Worm (Caenorhabditis elegans) whole organism, L4 larva: ENCODE data around the gene Y39B6A.5.

Source experiments
- F10B5.3 ChIP-seq: sonication (generic microtip); optimal IDR thresholded peaks from 2 replicates; lab custom pipeline; 2016; ENCODE audit warnings: mild to moderate bottlenecking, missing genetic modification characterization, missing compliant biosample characterization
- F26F4.8 ChIP-seq: fragments of 200-800 bp; sonication (Bioruptor generic); conservative IDR thresholded peaks from 2 replicates; pipeline ENCODE4 v1.3.6; 2022; ENCODE audit warnings: missing genetic modification characterization, missing compliant biosample characterization
- F37D6.2 ChIP-seq: sonication (generic microtip); optimal IDR thresholded peaks from 2 replicates; lab custom pipeline; 2016; ENCODE audit warnings: mild to moderate bottlenecking, missing genetic modification characterization, missing compliant biosample characterization
- T26A8.4 ChIP-seq: fragments of 200-800 bp; sonication (Bioruptor generic); IDR thresholded peaks from 2 replicates; pipeline ENCODE4 v1.3.6; 2022; ENCODE audit warnings: missing genetic modification characterization, missing compliant biosample characterization
- Y105C5A.15 ChIP-seq: fragments of 200-800 bp; sonication (Bioruptor generic); IDR thresholded peaks from 2 replicates; pipeline ENCODE4 v1.3.6; 2022; ENCODE audit warnings: missing genetic modification characterization, missing compliant biosample characterization
- Y48G9A.11 ChIP-seq: fragments of 200-800 bp; sonication (Bioruptor generic); IDR thresholded peaks from 2 replicates; pipeline ENCODE4 v1.3.6; 2022; ENCODE audit warnings: missing genetic modification reagents, missing genetic modification characterization, missing compliant biosample characterization
- aly-2 ChIP-seq: sonication (generic microtip); optimal IDR thresholded peaks from 2 replicates; lab custom pipeline; 2018; ENCODE audit warnings: missing biosample characterization, missing genetic modification characterization
- arid-1 ChIP-seq: fragments of 200-800 bp; sonication (Bioruptor generic); conservative IDR thresholded peaks from 2 replicates; pipeline ENCODE4 v1.3.6; 2022; ENCODE audit warnings: missing genetic modification reagents, missing genetic modification characterization, missing compliant biosample characterization
- ceh-20 ChIP-seq: fragments of 200-800 bp; sonication (Bioruptor generic); IDR thresholded peaks from 2 replicates; pipeline ENCODE4 v1.3.6; 2022; ENCODE audit warnings: missing genetic modification reagents, missing genetic modification characterization, missing compliant biosample characterization
- ceh-32 ChIP-seq: sonication (generic microtip); optimal IDR thresholded peaks from 2 replicates; lab custom pipeline; 2016; ENCODE audit warnings: mild to moderate bottlenecking, missing genetic modification characterization, missing compliant biosample characterization; ENCODE audit not compliant: poor library complexity
- ceh-44 ChIP-seq: fragments of 200-800 bp; sonication (Bioruptor generic); IDR thresholded peaks from 2 replicates; pipeline ENCODE4 v1.3.6; 2022; ENCODE audit warnings: missing genetic modification reagents, missing genetic modification characterization, missing compliant biosample characterization
- ceh-62 ChIP-seq: sonication (generic microtip); optimal IDR thresholded peaks from 2 replicates; lab custom pipeline; 2017; ENCODE audit warnings: missing biosample characterization, missing genetic modification characterization
- ceh-82 ChIP-seq: sonication (generic microtip); optimal IDR thresholded peaks from 2 replicates; lab custom pipeline; 2017; ENCODE audit warnings: missing biosample characterization, missing genetic modification characterization
- ces-1 ChIP-seq: fragments of 150-350 bp; sonication (generic microtip); optimal IDR thresholded peaks from 4 replicates; lab custom pipeline; 2014; ENCODE audit warnings: missing biosample characterization, missing genetic modification reagents, missing genetic modification characterization
- daf-19 ChIP-seq: fragments of 200-800 bp; sonication (Bioruptor generic); conservative IDR thresholded peaks from 2 replicates; pipeline ENCODE4 v1.3.6; 2022; ENCODE audit warnings: missing genetic modification characterization, missing compliant biosample characterization
- dmd-6 ChIP-seq: fragments of 200-800 bp; sonication (Bioruptor generic); IDR thresholded peaks from 2 replicates; pipeline ENCODE4 v1.3.6; 2022; ENCODE audit warnings: missing genetic modification reagents, missing genetic modification characterization, missing compliant biosample characterization
- dmd-8 ChIP-seq: fragments of 200-800 bp; sonication (Bioruptor generic); IDR thresholded peaks from 2 replicates; pipeline ENCODE4 v1.3.6; 2022; ENCODE audit warnings: missing genetic modification characterization, missing compliant biosample characterization
- dve-1 ChIP-seq: sonication (generic microtip); optimal IDR thresholded peaks from 2 replicates; lab custom pipeline; 2017; ENCODE audit warnings: antibody characterized with exemption, mild to moderate bottlenecking, missing genetic modification characterization, missing compliant biosample characterization; ENCODE audit not compliant: insufficient read depth
- fos-1 ChIP-seq: fragments of 150-350 bp; optimal IDR thresholded peaks from 2 replicates; lab custom pipeline; 2014; ENCODE audit warnings: missing biosample characterization, missing genetic modification characterization
- hif-1 ChIP-seq, 2 experiments: sonication (generic microtip); optimal IDR thresholded peaks; 2 replicates each; lab custom pipeline; 2016 to 2017; ENCODE audit warnings: missing compliant biosample characterization in 2 of 2, missing genetic modification characterization in 2 of 2, missing genetic modification reagents in 2 of 2, missing genotype in 2 of 2, mild to moderate bottlenecking in 1 of 2
- hlh-11 ChIP-seq: fragments of 200-800 bp; sonication (Bioruptor generic); optimal IDR thresholded peaks from 2 replicates; lab custom pipeline; 2018; ENCODE audit warnings: mild to moderate bottlenecking, missing genetic modification characterization, missing compliant biosample characterization
- hlh-30 ChIP-seq: sonication (generic microtip); optimal IDR thresholded peaks from 2 replicates; lab custom pipeline; 2017; ENCODE audit warnings: antibody characterized with exemption, mild to moderate bottlenecking, missing genetic modification characterization, missing compliant biosample characterization; ENCODE audit not compliant: insufficient read depth
- hmg-1.1 ChIP-seq: fragments of 200-800 bp; sonication (Bioruptor generic); IDR thresholded peaks from 2 replicates; pipeline ENCODE4 v1.3.6; 2022; ENCODE audit warnings: missing genetic modification reagents, missing genetic modification characterization, missing compliant biosample characterization
- lin-1 ChIP-seq: fragments of 200-800 bp; sonication (Bioruptor generic); IDR thresholded peaks from 2 replicates; pipeline ENCODE4 v1.3.6; 2022; ENCODE audit warnings: missing genetic modification reagents, missing genetic modification characterization, missing compliant biosample characterization
- lin-13 ChIP-seq: fragments of 150-350 bp; optimal IDR thresholded peaks from 2 replicates; lab custom pipeline; 2014; ENCODE audit warnings: missing biosample characterization, missing genetic modification reagents, missing genetic modification characterization
- lsy-2 ChIP-seq, 2 experiments: fragments of 150-350 bp in 1 of 2; sonication (generic microtip) in 1 of 2; optimal IDR thresholded peaks; 2 replicates each; lab custom pipeline; 2014 to 2017; ENCODE audit warnings: missing biosample characterization in 2 of 2, missing genetic modification characterization in 2 of 2
- madf-5 ChIP-seq, 2 experiments: fragments of 200-800 bp; sonication (Bioruptor generic); IDR thresholded peaks; 2 replicates each; pipeline ENCODE4 v1.3.6; 2022; ENCODE audit warnings: missing compliant biosample characterization in 2 of 2, missing genetic modification characterization in 2 of 2
- madf-9 ChIP-seq: fragments of 200-800 bp; sonication (Bioruptor generic); conservative IDR thresholded peaks from 2 replicates; pipeline ENCODE4 v1.3.6; 2022; ENCODE audit warnings: missing genetic modification reagents, missing genetic modification characterization, missing compliant biosample characterization
- mdl-1 ChIP-seq, 2 experiments: fragments of 150-350 bp in 1 of 2; sonication (generic microtip) in 1 of 2; optimal IDR thresholded peaks; 2 replicates each; lab custom pipeline; 2014 to 2017; ENCODE audit warnings: missing biosample characterization in 2 of 2, missing genetic modification characterization in 2 of 2
- mep-1 ChIP-seq: fragments of 150-350 bp; sonication (generic microtip); optimal IDR thresholded peaks from 3 replicates; lab custom pipeline; 2014; ENCODE audit warnings: missing biosample characterization, missing genetic modification characterization
- mxl-2 ChIP-seq: fragments of 200-800 bp; sonication (Bioruptor generic); conservative IDR thresholded peaks from 2 replicates; pipeline ENCODE4 v1.3.6; 2022; ENCODE audit warnings: missing genetic modification reagents, missing genetic modification characterization, missing compliant biosample characterization
- mxl-3 ChIP-seq: fragments of 200-800 bp; sonication (Bioruptor generic); optimal IDR thresholded peaks from 2 replicates; lab custom pipeline; 2018; ENCODE audit warnings: mild to moderate bottlenecking, missing genetic modification characterization, missing compliant biosample characterization
- nhr-10 ChIP-seq: fragments of 150-350 bp; optimal IDR thresholded peaks from 2 replicates; lab custom pipeline; 2014; ENCODE audit warnings: missing biosample characterization, missing genetic modification characterization
- nhr-28 ChIP-seq: fragments of 150-350 bp; optimal IDR thresholded peaks from 2 replicates; lab custom pipeline; 2014; ENCODE audit warnings: missing biosample characterization, missing genetic modification characterization
- nhr-41 ChIP-seq: fragments of 200-800 bp; sonication (Bioruptor generic); IDR thresholded peaks from 2 replicates; pipeline ENCODE4 v1.3.6; 2022; ENCODE audit warnings: missing genetic modification reagents, missing genetic modification characterization, missing compliant biosample characterization
- nhr-48 ChIP-seq: sonication (generic microtip); optimal IDR thresholded peaks from 2 replicates; lab custom pipeline; 2016; ENCODE audit warnings: mild to moderate bottlenecking, missing genetic modification characterization, missing compliant biosample characterization
- nhr-77 ChIP-seq: fragments of 150-350 bp; optimal IDR thresholded peaks from 2 replicates; lab custom pipeline; 2014; ENCODE audit warnings: missing biosample characterization, missing genetic modification characterization
- php-3 ChIP-seq: fragments of 200-800 bp; sonication (Bioruptor generic); IDR thresholded peaks from 2 replicates; pipeline ENCODE4 v1.3.6; 2022; ENCODE audit warnings: missing genetic modification reagents, missing genetic modification characterization, missing compliant biosample characterization
- pqm-1 ChIP-seq: sonication (generic microtip); optimal IDR thresholded peaks from 2 replicates; lab custom pipeline; 2017; ENCODE audit warnings: missing biosample characterization, missing genetic modification characterization
- rbr-2 ChIP-seq: sonication (generic microtip); optimal IDR thresholded peaks from 2 replicates; lab custom pipeline; 2016; ENCODE audit warnings: missing genotype, missing genetic modification characterization, missing compliant biosample characterization
- skn-1 ChIP-seq: fragments of 150-350 bp; optimal IDR thresholded peaks from 2 replicates; lab custom pipeline; 2014; ENCODE audit warnings: missing biosample characterization, missing genetic modification characterization
- snpc-1.2 ChIP-seq: fragments of 200-800 bp; sonication (Bioruptor generic); IDR thresholded peaks from 2 replicates; pipeline ENCODE4 v1.3.6; 2022; ENCODE audit warnings: missing genetic modification reagents, missing genetic modification characterization, missing compliant biosample characterization
- spr-1 ChIP-seq: sonication (generic microtip); optimal IDR thresholded peaks from 2 replicates; lab custom pipeline; 2016; ENCODE audit warnings: mild to moderate bottlenecking, missing genetic modification characterization, missing compliant biosample characterization
- unc-130 ChIP-seq: sonication (generic microtip); optimal IDR thresholded peaks from 2 replicates; lab custom pipeline; 2016; ENCODE audit warnings: missing genetic modification reagents, missing genetic modification characterization, missing compliant biosample characterization
- unc-62 ChIP-seq, 3 experiments: fragments of 150-350 bp in 1 of 3; sonication (generic microtip); optimal IDR thresholded peaks in 2 of 3; peaks in 1 of 3; 1 replicate in 1 of 3; 2 replicates in 2 of 3; lab custom pipeline; 2014 to 2017; ENCODE audit warnings: missing biosample characterization in 3 of 3, missing genetic modification characterization in 3 of 3, missing genetic modification reagents in 3 of 3, missing genotype in 1 of 3
- vab-7 ChIP-seq: fragments of 200-800 bp; sonication (Bioruptor generic); IDR thresholded peaks from 2 replicates; pipeline ENCODE4 v1.3.6; 2022; ENCODE audit warnings: missing genetic modification reagents, missing genetic modification characterization, missing compliant biosample characterization
- zag-1 ChIP-seq: fragments of 150-350 bp; optimal IDR thresholded peaks from 2 replicates; lab custom pipeline; 2014; ENCODE audit warnings: missing biosample characterization, missing genetic modification characterization
- zfp-2 ChIP-seq: sonication (generic microtip); optimal IDR thresholded peaks from 2 replicates; lab custom pipeline; 2016; ENCODE audit warnings: mild to moderate bottlenecking, missing genetic modification characterization, missing compliant biosample characterization
- ztf-11 ChIP-seq: fragments of 150-350 bp; optimal IDR thresholded peaks from 2 replicates; lab custom pipeline; 2014; ENCODE audit warnings: missing biosample characterization, missing genetic modification characterization
- ztf-7 ChIP-seq: fragments of 150-350 bp; optimal IDR thresholded peaks from 2 replicates; lab custom pipeline; 2014; ENCODE audit warnings: missing biosample characterization, missing genetic modification characterization

The Y39B6A.5 gene

DNA sequence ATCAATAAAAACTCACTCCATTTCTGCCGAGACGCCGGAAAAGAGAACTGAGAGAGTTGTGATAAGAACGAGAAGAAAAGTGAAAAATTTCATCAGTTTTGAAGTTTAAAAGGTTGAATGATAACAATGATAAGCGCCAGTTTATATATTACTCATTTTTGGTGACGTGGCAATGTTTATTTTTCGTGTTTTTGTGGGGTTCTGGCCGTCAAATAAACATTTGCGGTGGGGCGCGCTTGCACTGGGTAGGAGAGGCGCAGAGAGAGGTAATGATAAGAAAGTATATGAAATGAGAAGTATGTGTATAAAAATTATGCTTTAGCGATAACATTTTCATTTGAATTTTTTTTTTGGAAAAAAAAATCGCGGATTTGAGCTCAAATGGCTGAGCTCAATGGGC is at the start of gene Y39B6A.5 (continued):
- TF ChIP-seq zag-1 (tag; lab: Kevin White, UChicago): no peak
- no peak for TF ChIP-seq arid-1 (GFP tag; lab: Robert Waterston, UW)
- no peak for TF ChIP-seq aly-2 (tag; lab: Kevin White, UChicago)
- no peak for TF ChIP-seq ceh-82 (tag; lab: Kevin White, UChicago)
- peak; percentile 14 for TF ChIP-seq rbr-2 (tag; lab: Kevin White, UChicago)
- TF ChIP-seq hlh-11 (tag; lab: Kevin White, UChicago): peak; percentile 90
- no peak for TF ChIP-seq ztf-7 (tag; lab: Kevin White, UChicago)
- TF ChIP-seq snpc-1.2 (GFP tag; lab: Robert Waterston, UW): no peak
- TF ChIP-seq T26A8.4 (GFP tag; lab: Robert Waterston, UW): no peak
- TF ChIP-seq daf-19: no peak
- TF ChIP-seq unc-130 (GFP tag; lab: Kevin White, UChicago): no peak
- TF ChIP-seq ceh-44: no peak
- TF ChIP-seq ztf-11 (tag; lab: Kevin White, UChicago): no peak
- no peak for TF ChIP-seq F10B5.3 (tag; lab: Kevin White, UChicago)
- TF ChIP-seq madf-5 (GFP tag; IDR thresholded peaks at IDR 0.05; lab: Robert Waterston, UW): no peak
- peak; percentile 73 for TF ChIP-seq fos-1 (tag; lab: Kevin White, UChicago)
- no peak for TF ChIP-seq mxl-2
- peak; percentile 88 for TF ChIP-seq php-3
- TF ChIP-seq Y105C5A.15 (GFP tag; lab: Robert Waterston, UW): no peak
- no peak for TF ChIP-seq ceh-62 (tag; lab: Kevin White, UChicago)
- no peak for TF ChIP-seq unc-62 (GFP tag; optimal IDR thresholded peaks at IDR 0.05 in 1 of 2; lab: Kevin White, UChicago)
- TF ChIP-seq unc-62 (tag; optimal IDR thresholded peaks at IDR 0.05; lab: Kevin White, UChicago): no peak
- no peak for TF ChIP-seq F37D6.2 (tag; lab: Kevin White, UChicago)
- no peak; the same call in 1 of the 2 replicates for TF ChIP-seq madf-9 (GFP tag; lab: Robert Waterston, UW)
- no peak for TF ChIP-seq vab-7 (GFP tag; lab: Robert Waterston, UW)
- peak; percentile 65 for TF ChIP-seq nhr-48
- peak; percentile 84 for TF ChIP-seq mep-1 (tag; lab: Kevin White, UChicago)
- TF ChIP-seq ceh-32 (tag; lab: Kevin White, UChicago): no peak
- TF ChIP-seq nhr-10: peak; percentile 65
- TF ChIP-seq nhr-77 (tag; lab: Kevin White, UChicago): peak; percentile 93
- peak; percentile 94 for TF ChIP-seq nhr-28
- no peak for TF ChIP-seq skn-1 (tag; lab: Kevin White, UChicago)

DNA sequence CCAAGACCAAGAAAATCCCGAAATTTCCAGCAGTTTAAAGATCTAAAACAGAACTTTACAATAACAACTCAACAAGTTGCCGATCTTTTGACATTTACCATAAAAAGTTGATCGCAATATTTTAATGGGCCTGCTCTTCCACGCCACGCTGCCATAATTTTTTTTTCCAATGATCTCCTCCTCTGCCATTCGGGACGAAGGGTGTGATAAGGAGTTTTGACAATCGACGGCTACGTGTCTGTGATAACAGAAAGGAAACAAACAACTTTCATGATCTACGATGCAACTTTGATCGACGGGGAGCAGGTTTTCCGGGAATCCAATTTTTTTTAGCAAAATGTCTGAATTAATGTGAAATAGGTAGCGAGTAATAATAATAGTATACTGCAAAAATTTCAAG is 48.2 kb upstream of the Y39B6A.5 start:
- TF ChIP-seq unc-130 (GFP tag; lab: Kevin White, UChicago) (no peak), ztf-7 (tag; lab: Kevin White, UChicago) (no peak), zfp-2 (tag; lab: Kevin White, UChicago) (no peak), dve-1 (tag; lab: Kevin White, UChicago) (peak; percentile 66), dmd-8 (no peak), pqm-1 (peak; percentile 78), nhr-77 (tag; lab: Kevin White, UChicago) (peak; percentile 32), mxl-3 (GFP tag; lab: Kevin White, UChicago) (peak; percentile 6), lsy-2 (tag; optimal IDR thresholded peaks at IDR 0.05; lab: Kevin White, UChicago) (no peak), nhr-41 (GFP tag; lab: Robert Waterston, UW) (no peak), skn-1 (tag; lab: Kevin White, UChicago) (no peak), Y48G9A.11 (GFP tag; lab: Robert Waterston, UW) (no peak), hmg-1.1 (GFP tag; lab: Robert Waterston, UW) (no peak), dmd-6 (GFP tag; lab: Robert Waterston, UW) (peak; percentile 86), hif-1 (tag; optimal IDR thresholded peaks at IDR 0.05; lab: Kevin White, UChicago) (no peak), spr-1 (tag; lab: Kevin White, UChicago) (no peak), hlh-11 (tag; lab: Kevin White, UChicago) (peak; percentile 70), ces-1 (no peak), vab-7 (GFP tag; lab: Robert Waterston, UW) (no peak), mdl-1 (tag; optimal IDR thresholded peaks at IDR 0.05; lab: Kevin White, UChicago) (peak in 1 of 2 experiments; percentile 13), ceh-20 (GFP tag; lab: Robert Waterston, UW) (0 out of 2 replicates have a peak, but pooled peaks have one; percentile 10), php-3 (peak; percentile 84), F26F4.8 (GFP tag; lab: Robert Waterston, UW) (no peak), lin-13 (GFP tag; lab: Kevin White, UChicago) (peak; percentile 29), lin-1 (GFP tag; lab: Robert Waterston, UW) (no peak), nhr-28 (peak; percentile 59), hlh-30 (no peak)
